Worm (Caenorhabditis elegans) whole organism, late embryonic: ENCODE results near the gene F44A2.3.

Experiments used
- ceh-14 ChIP-seq: sonication (generic microtip); optimal IDR thresholded peaks from 2 replicates; lab custom pipeline; 2016; ENCODE audit warnings: missing genotype, missing genetic modification characterization, missing compliant biosample characterization
- ceh-45 ChIP-seq: fragments of 200-800 bp; sonication (Bioruptor generic); IDR thresholded peaks from 2 replicates; pipeline ENCODE4 v1.3.6; 2022; ENCODE audit warnings: missing genetic modification reagents, missing genetic modification characterization, missing compliant biosample characterization
- fkh-6 ChIP-seq: sonication (generic microtip); optimal IDR thresholded peaks from 2 replicates; lab custom pipeline; 2016; ENCODE audit warnings: missing genetic modification characterization, missing compliant biosample characterization
- nfya-1 ChIP-seq: sonication (generic microtip); optimal IDR thresholded peaks from 2 replicates; lab custom pipeline; 2017; ENCODE audit warnings: missing genetic modification characterization, mild to moderate bottlenecking, missing compliant biosample characterization, antibody characterized with exemption, moderate library complexity
- pag-3 ChIP-seq: sonication (generic microtip); optimal IDR thresholded peaks from 2 replicates; lab custom pipeline; 2016; ENCODE audit warnings: missing compliant biosample characterization, missing genetic modification characterization, borderline replicate concordance
- pha-2 ChIP-seq: sonication (generic microtip); optimal IDR thresholded peaks from 2 replicates; lab custom pipeline; 2017; ENCODE audit warnings: mild to moderate bottlenecking, missing genetic modification characterization, missing compliant biosample characterization
- pqm-1 ChIP-seq: sonication (generic microtip); optimal IDR thresholded peaks from 2 replicates; lab custom pipeline; 2016; ENCODE audit warnings: missing genetic modification characterization, missing compliant biosample characterization

DNA sequence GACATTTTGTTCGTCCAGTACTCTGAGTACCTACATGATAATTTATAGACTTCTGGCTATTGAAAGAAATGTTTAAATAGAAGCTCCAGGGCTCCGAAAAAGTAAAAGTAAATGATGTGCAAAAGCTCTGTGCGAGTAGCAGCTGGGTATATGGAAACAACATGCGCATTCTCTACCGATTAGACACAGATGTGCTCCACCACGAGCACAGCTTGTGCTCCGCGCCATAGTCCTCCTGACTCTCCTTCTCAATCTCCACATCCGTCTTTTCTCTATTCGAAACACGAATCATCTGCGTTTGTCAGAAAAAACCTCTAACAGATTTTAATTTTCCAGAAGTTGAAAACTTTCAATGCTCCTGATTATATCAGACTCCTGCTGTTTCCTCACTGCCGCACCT lies 21.8 kb upstream of the F44A2.3 start:
- no peak for TF ChIP-seq pha-2 (tag; lab: Kevin White, UChicago)
- no peak for TF ChIP-seq pag-3 (tag; lab: Kevin White, UChicago)
- no peak for TF ChIP-seq pqm-1 (tag; lab: Kevin White, UChicago)
- TF ChIP-seq nfya-1 (tag; lab: Kevin White, UChicago) = no peak
- TF ChIP-seq ceh-14 (tag; lab: Kevin White, UChicago) = no peak
- no peak for TF ChIP-seq fkh-6 (tag; lab: Kevin White, UChicago)
- no peak for TF ChIP-seq ceh-45 (GFP tag; lab: Robert Waterston, UW)
